Worm (Caenorhabditis elegans): ENCODE measurements around the gene gmn-1.
"Not testable (repeated sequence)": the region's sequence is repeated elsewhere in the genome, so short reads cannot be mapped to it uniquely, and the experiment has no call there.

Gene gmn-1

ce11 chrIII:12177145-12177544 lies 48.0 kb downstream of the gmn-1 start, which contains the start of gene gly-11:
Gene gly-11, minus strand, starts transcription at chrIII:12177245.
- TF ChIP-seq unc-62 (GFP tag; optimal IDR thresholded peaks at IDR 0.05): not testable (repeated sequence)

Data from whole organism, dauer.